Worm (Caenorhabditis elegans): ENCODE results near the gene F32A11.1.

Gene F32A11.1

DNA sequence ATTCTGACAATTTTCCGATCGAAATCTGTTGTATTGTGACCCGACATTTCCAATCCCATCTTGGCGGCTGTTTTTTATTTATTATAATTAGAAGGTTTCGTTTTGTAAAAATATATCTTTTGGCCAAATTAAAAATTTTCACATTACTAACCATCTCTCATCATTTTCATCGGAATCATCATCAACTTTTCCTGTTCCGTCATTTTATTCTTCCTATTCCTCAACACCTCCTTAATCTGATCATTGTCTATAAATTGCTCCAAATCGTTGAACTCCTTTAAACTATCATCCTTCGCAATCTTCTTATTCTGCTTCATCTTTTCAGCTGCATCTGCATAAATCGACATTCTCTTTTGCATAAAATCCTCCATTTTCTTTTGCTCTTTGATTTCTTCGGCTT is 14.8 kb upstream of the F32A11.1 start:
- TF ChIP-seq peb-1 (tag; optimal IDR thresholded peaks at IDR 0.05) = no peak
- no peak for TF ChIP-seq sem-4 (tag; optimal IDR thresholded peaks at IDR 0.05)
- no peak for TF ChIP-seq skn-1 (tag; optimal IDR thresholded peaks at IDR 0.05)
- no peak for TF ChIP-seq R02D3.7 (tag; optimal IDR thresholded peaks at IDR 0.05)

DNA sequence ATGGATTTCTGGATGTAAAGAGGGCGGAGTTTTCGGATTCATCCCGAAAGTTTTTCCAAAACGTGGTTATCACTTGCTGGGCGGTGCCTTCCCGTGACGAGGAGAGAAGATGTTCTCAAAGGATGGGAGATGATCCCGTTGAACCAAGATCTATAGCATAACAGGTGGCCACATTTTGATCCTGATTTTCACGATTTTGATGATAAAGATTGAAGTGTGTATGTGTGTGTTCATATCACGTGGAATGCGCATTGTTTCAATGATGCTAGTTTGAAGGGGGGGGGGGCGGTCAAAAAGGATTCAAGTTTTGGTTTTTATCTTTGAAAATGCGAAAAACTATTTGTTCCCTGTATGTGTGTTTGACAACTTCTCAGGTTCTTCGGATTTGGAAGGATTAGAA is 11.9 kb upstream of the F32A11.1 start, which contains the start of gene mltn-1:
mltn-1 (minus strand) TSS at position 22 of the 400 bp plus-strand sequence.
- TF ChIP-seq unc-39 (tag; optimal IDR thresholded peaks at IDR 0.05) (no peak), nhr-21 (tag; optimal IDR thresholded peaks at IDR 0.05) (peak; percentile 83)

DNA sequence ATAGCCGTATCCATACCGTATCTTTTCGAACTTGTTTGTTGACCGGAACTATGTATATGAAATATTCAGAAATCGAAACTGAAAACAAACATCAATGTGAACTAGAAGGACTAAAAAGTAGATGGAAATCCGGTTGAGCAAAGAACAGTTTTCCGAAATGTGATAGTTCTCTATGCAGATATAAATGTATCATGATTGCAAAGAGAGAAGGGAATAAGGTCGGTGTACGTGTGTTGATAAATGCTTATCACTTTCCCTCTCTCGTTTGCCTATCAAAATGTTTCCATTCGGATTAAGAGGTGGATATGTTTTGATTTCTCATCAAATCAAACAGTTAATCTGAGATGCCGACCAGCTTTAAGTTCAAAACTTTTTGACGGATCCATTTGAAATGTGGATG is 8.9 kb upstream of the F32A11.1 start:
- TF ChIP-seq nhr-10 (tag; optimal IDR thresholded peaks at IDR 0.05) (no peak), unc-62 (GFP tag; optimal IDR thresholded peaks at IDR 0.05) (no peak), nhr-25 (tag; optimal IDR thresholded peaks at IDR 0.05) (no peak), zag-1 (tag; optimal IDR thresholded peaks at IDR 0.05) (no peak), sma-9 (GFP tag; optimal IDR thresholded peaks at IDR 0.05) (no peak), sma-9 (tag; optimal IDR thresholded peaks at IDR 0.05) (no peak), alr-1 (tag; optimal IDR thresholded peaks at IDR 0.05) (no peak), R02D3.7 (tag; optimal IDR thresholded peaks at IDR 0.05) (no peak), mdl-1 (tag; optimal IDR thresholded peaks at IDR 0.05) (no peak), blmp-1 (tag; optimal IDR thresholded peaks at IDR 0.05; ENCODE audit: insufficient read depth) (peak; percentile 29), gmeb-1 (tag; optimal IDR thresholded peaks at IDR 0.05) (no peak), ztf-4 (tag; optimal IDR thresholded peaks at IDR 0.05) (no peak), nhr-23 (tag; optimal IDR thresholded peaks at IDR 0.05) (no peak), ceh-16 (tag; optimal IDR thresholded peaks at IDR 0.05) (no peak), nhr-21 (tag; optimal IDR thresholded peaks at IDR 0.05) (peak; percentile 56), snpc-4 (tag; optimal IDR thresholded peaks at IDR 0.05) (no peak), sem-4 (tag; optimal IDR thresholded peaks at IDR 0.05) (no peak), sma-3 (GFP tag; optimal IDR thresholded peaks at IDR 0.05) (no peak)

DNA sequence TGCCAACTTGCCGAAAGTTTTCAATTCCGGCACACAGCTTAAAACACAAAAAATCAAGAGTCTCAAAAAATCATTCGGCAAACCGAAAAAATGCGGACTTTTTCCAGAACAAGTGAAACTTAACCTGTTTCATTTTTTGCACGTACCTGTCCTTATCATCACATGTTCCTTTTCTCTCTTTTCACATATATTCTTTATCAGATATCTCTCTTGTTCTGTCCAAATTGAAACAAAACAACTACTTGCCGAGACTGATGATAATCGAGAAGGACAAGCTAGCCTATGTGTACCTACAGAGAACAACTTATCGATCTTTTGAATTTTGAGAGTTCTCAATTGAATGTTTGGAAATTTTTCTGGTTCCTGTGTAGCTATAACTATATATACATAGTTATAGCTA is 7.2 kb upstream of the F32A11.1 start:
- TF ChIP-seq nhr-10 (tag; optimal IDR thresholded peaks at IDR 0.05) (no peak), sma-3 (GFP tag; optimal IDR thresholded peaks at IDR 0.05) (peak; percentile 5), blmp-1 (tag; optimal IDR thresholded peaks at IDR 0.05; ENCODE audit: insufficient read depth) (peak; percentile 73), fos-1 (tag; optimal IDR thresholded peaks at IDR 0.05) (no peak), nhr-21 (tag; optimal IDR thresholded peaks at IDR 0.05) (peak; percentile 55), sma-9 (GFP tag; optimal IDR thresholded peaks at IDR 0.05) (peak; percentile 65), sma-9 (tag; optimal IDR thresholded peaks at IDR 0.05) (no peak)

DNA sequence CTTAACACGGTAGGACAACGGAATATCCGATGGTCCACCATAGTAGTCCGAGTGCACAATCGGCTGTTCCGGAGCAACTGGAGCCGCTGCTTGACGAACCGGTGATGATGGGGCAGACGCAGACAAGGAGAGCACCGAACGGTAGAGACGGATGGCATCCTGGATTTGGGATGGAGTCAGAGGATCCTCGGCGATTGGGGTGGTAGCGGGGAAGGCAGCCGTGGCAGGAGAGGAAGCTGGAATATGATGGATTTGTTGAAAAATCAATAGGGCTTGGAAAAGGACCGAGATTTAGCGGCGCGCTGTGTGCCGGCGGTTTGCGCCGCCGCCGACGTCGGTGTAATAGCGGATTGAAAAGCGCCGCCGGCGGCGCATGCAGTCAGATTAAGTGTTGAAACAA is 4.7 kb upstream of the F32A11.1 start:
- TF ChIP-seq mab-5 (tag; optimal IDR thresholded peaks at IDR 0.05) = no peak
- TF ChIP-seq nhr-12 (tag; optimal IDR thresholded peaks at IDR 0.05) = no peak
- TF ChIP-seq nhr-237 (tag; optimal IDR thresholded peaks at IDR 0.05) = no peak
- TF ChIP-seq fos-1 (tag; optimal IDR thresholded peaks at IDR 0.05) = no peak
- no peak for TF ChIP-seq crh-2 (tag; optimal IDR thresholded peaks at IDR 0.05)
- no peak for TF ChIP-seq nhr-21 (tag; optimal IDR thresholded peaks at IDR 0.05)
- no peak for TF ChIP-seq dmd-4 (tag; optimal IDR thresholded peaks at IDR 0.05)
- no peak for TF ChIP-seq peb-1 (tag; optimal IDR thresholded peaks at IDR 0.05)
- TF ChIP-seq unc-62 (GFP tag; optimal IDR thresholded peaks at IDR 0.05) = no peak
- TF ChIP-seq ztf-1 (GFP tag; conservative IDR thresholded peaks at IDR 0.05) = no peak
- no peak for TF ChIP-seq ZK546.5 (tag; optimal IDR thresholded peaks at IDR 0.05)
- no peak for TF ChIP-seq egl-27 (tag; optimal IDR thresholded peaks at IDR 0.05)
- no peak for TF ChIP-seq nhr-77 (tag; optimal IDR thresholded peaks at IDR 0.05)
- TF ChIP-seq snpc-4 (tag; optimal IDR thresholded peaks at IDR 0.05) = no peak
- TF ChIP-seq unc-55 (GFP tag; optimal IDR thresholded peaks at IDR 0.05) = no peak
- no peak for TF ChIP-seq elt-1 (tag; optimal IDR thresholded peaks at IDR 0.05)

DNA sequence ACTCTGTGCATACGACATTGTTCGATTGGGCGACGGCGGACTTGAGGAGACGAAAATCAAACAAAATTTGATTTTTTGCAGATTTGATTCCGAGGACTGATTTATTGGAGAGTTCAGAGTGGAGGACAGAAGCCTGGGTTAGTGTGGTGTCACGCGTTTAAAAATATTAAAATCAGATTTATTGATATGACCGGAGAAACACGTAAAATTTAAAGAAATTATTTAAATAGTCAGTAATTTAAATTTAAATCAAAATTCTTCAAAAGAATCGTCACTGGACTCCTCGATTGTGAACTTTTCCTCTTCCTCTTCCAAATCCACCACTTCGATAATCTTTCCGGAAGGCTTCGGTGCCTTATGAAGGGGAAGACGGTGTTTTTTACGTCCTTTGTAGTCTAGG is 3.8 kb upstream of the F32A11.1 start, which contains the start of gene spe-18:
spe-18 (minus strand) TSS at position 101 of the 400 bp plus-strand sequence.
- TF ChIP-seq elt-1 (tag; optimal IDR thresholded peaks at IDR 0.05) (no peak), gmeb-1 (tag; optimal IDR thresholded peaks at IDR 0.05) (no peak), nhr-23 (tag; optimal IDR thresholded peaks at IDR 0.05) (no peak), mbf-1 (tag; optimal IDR thresholded peaks at IDR 0.05) (no peak), nhr-25 (tag; optimal IDR thresholded peaks at IDR 0.05) (no peak), ztf-1 (GFP tag; conservative IDR thresholded peaks at IDR 0.05) (no peak), aly-2 (tag; optimal IDR thresholded peaks at IDR 0.05) (no peak), nhr-10 (tag; optimal IDR thresholded peaks at IDR 0.05) (no peak), sem-4 (tag; optimal IDR thresholded peaks at IDR 0.05) (no peak), Y55F3AM.14 (GFP tag; optimal IDR thresholded peaks at IDR 0.05) (no peak), dmd-4 (tag; optimal IDR thresholded peaks at IDR 0.05) (no peak)
